Worm (Caenorhabditis elegans): ENCODE data around the gene mel-32.

Gene mel-32

ce11 chrIII:6467005-6467404 is 24.2 kb upstream of the mel-32 start, which contains the start of gene T26A5.2:
Gene T26A5.2, plus strand, starts transcription at chrIII:6467305.
- TF ChIP-seq lin-13 (GFP tag; optimal IDR thresholded peaks at IDR 0.05) (no peak), ama-1 (optimal IDR thresholded peaks at IDR 0.05) (no peak), mxl-2 (GFP tag; conservative IDR thresholded peaks at IDR 0.05) (no peak), daf-16 (GFP tag; optimal IDR thresholded peaks at IDR 0.05) (no peak), daf-16 (tag; optimal IDR thresholded peaks at IDR 0.05) (no peak), aha-1 (tag) (peak; percentile 4)

ce11 chrIII:6464913-6465312 is 22.1 kb upstream of the mel-32 start, which contains the start of gene nduf-2.2:
Gene nduf-2.2, plus strand, starts transcription at chrIII:6465222.
- TF ChIP-seq nhr-6 (tag; optimal IDR thresholded peaks at IDR 0.05) (no peak), php-3 (GFP tag; IDR thresholded peaks at IDR 0.05) (no peak), madf-9 (GFP tag; conservative IDR thresholded peaks at IDR 0.05) (no peak), hlh-30 (tag; optimal IDR thresholded peaks at IDR 0.05; ENCODE audit: insufficient read depth) (no peak), ztf-11 (tag; optimal IDR thresholded peaks at IDR 0.05) (no peak), cey-2 (tag; optimal IDR thresholded peaks at IDR 0.05; ENCODE audit: borderline replicate concordance, insufficient read depth) (no peak), zfp-2 (tag; optimal IDR thresholded peaks at IDR 0.05) (no peak), ztf-7 (tag; optimal IDR thresholded peaks at IDR 0.05) (no peak), dmd-9 (GFP tag; IDR thresholded peaks at IDR 0.05) (no peak), spr-3 (GFP tag; optimal IDR thresholded peaks at IDR 0.05) (no peak), rbr-2 (tag; optimal IDR thresholded peaks at IDR 0.05) (no peak), Y5F2A.4 (GFP tag; optimal IDR thresholded peaks at IDR 0.05) (no peak), T20F7.1 (GFP tag; optimal IDR thresholded peaks at IDR 0.05) (no peak), nhr-25 (tag; optimal IDR thresholded peaks at IDR 0.05; ENCODE audit: borderline replicate concordance, insufficient read depth) (no peak), zip-2 (tag; optimal IDR thresholded peaks at IDR 0.05) (no peak)

- TF ChIP-seq F10B5.3 (tag; optimal IDR thresholded peaks at IDR 0.05) (peak; percentile 73), F37D6.2 (tag; optimal IDR thresholded peaks at IDR 0.05) (peak; percentile 47), mxl-2 (GFP tag; conservative IDR thresholded peaks at IDR 0.05) (no peak; the same call in 1 of the 2 replicates), set-16 (GFP tag; IDR thresholded peaks at IDR 0.05) (peak; percentile 100), jun-1 (tag; optimal IDR thresholded peaks at IDR 0.05) (peak; percentile 25), dve-1 (tag; optimal IDR thresholded peaks at IDR 0.05; ENCODE audit: insufficient read depth) (peak; percentile 96), nhr-41 (GFP tag; IDR thresholded peaks at IDR 0.05) (0 out of 2 replicates have a peak, but pooled peaks have one; percentile 22), lim-7 (GFP tag; IDR thresholded peaks at IDR 0.05) (no peak), nhr-25 (tag; optimal IDR thresholded peaks at IDR 0.05; ENCODE audit: borderline replicate concordance, insufficient read depth) (peak; percentile 51), nhr-48 (tag; optimal IDR thresholded peaks at IDR 0.05) (peak; percentile 89), ctbp-1 (GFP tag; IDR thresholded peaks at IDR 0.05) (peak; percentile 89), nhr-10 (tag; optimal IDR thresholded peaks at IDR 0.05) (peak; percentile 63), ama-1 (optimal IDR thresholded peaks at IDR 0.05) (peak; percentile 89), ztf-11 (tag; optimal IDR thresholded peaks at IDR 0.05) (no peak), lir-3 (tag; optimal IDR thresholded peaks at IDR 0.05) (no peak), unc-62 (GFP tag; optimal IDR thresholded peaks at IDR 0.05 in 1 of 2) (no peak), unc-62 (tag; optimal IDR thresholded peaks at IDR 0.05) (no peak), nhr-42 (GFP tag; IDR thresholded peaks at IDR 0.05) (peak; percentile 84), Y105C5A.15 (GFP tag; IDR thresholded peaks at IDR 0.05) (peak; percentile 81; the same call in 1 of the 2 replicates), D1046.2 (GFP tag; IDR thresholded peaks at IDR 0.05) (peak; percentile 89), spr-3 (GFP tag; optimal IDR thresholded peaks at IDR 0.05) (peak; percentile 71), nhr-28 (tag; optimal IDR thresholded peaks at IDR 0.05) (peak; percentile 91), ceh-82 (tag; optimal IDR thresholded peaks at IDR 0.05) (no peak), lsy-2 (tag; optimal IDR thresholded peaks at IDR 0.05) (peak; percentile 22 to 78), ceh-44 (GFP tag; IDR thresholded peaks at IDR 0.05) (no peak), Y5F2A.4 (GFP tag; optimal IDR thresholded peaks at IDR 0.05) (peak; percentile 46), daf-12 (tag; optimal IDR thresholded peaks at IDR 0.05) (no peak), zip-11 (GFP tag; IDR thresholded peaks at IDR 0.05) (no peak), madf-9 (GFP tag; conservative IDR thresholded peaks at IDR 0.05) (peak; percentile 76), hif-1 (tag; optimal IDR thresholded peaks at IDR 0.05) (peak in 1 of 2 experiments; percentile 85), tra-1 (GFP tag; IDR thresholded peaks at IDR 0.05) (peak; percentile 95), nhr-111 (GFP tag; optimal IDR thresholded peaks at IDR 0.05) (no peak), vab-7 (GFP tag; IDR thresholded peaks at IDR 0.05) (peak; percentile 68)
Measured at ce11 chrIII:6464113-6464571, 21.3 kb upstream of the mel-32 start.
